Worm (Caenorhabditis elegans) whole organism, late embryonic: ENCODE results near the gene F10G7.10.

Experiments used
- C08G9.2 ChIP-seq: sonication (generic microtip); optimal IDR thresholded peaks from 2 replicates; lab custom pipeline; 2016; ENCODE audit warnings: mild to moderate bottlenecking, missing genetic modification characterization, moderate library complexity, missing compliant biosample characterization
- C38D4.7 ChIP-seq: fragments of 200-800 bp; sonication (Bioruptor generic); optimal IDR thresholded peaks from 2 replicates; lab custom pipeline; 2018; ENCODE audit warnings: mild to moderate bottlenecking, missing genetic modification characterization, moderate library complexity, missing compliant biosample characterization
- K02D7.2 ChIP-seq: sonication (generic microtip); optimal IDR thresholded peaks from 2 replicates; lab custom pipeline; 2017; ENCODE audit warnings: mild to moderate bottlenecking, missing genetic modification characterization, missing compliant biosample characterization
- T23F11.4 ChIP-seq: fragments of 200-800 bp; sonication (Bioruptor generic); optimal IDR thresholded peaks from 2 replicates; lab custom pipeline; 2018; ENCODE audit warnings: mild to moderate bottlenecking, missing genetic modification characterization, missing compliant biosample characterization
- Y22D7AL.16 ChIP-seq: sonication (generic microtip); optimal IDR thresholded peaks from 2 replicates; lab custom pipeline; 2016; ENCODE audit warnings: missing genetic modification characterization, missing compliant biosample characterization
- ahr-1 ChIP-seq: sonication (generic microtip); optimal IDR thresholded peaks from 2 replicates; lab custom pipeline; 2016; ENCODE audit warnings: missing genetic modification characterization, missing compliant biosample characterization
- ama-1 ChIP-seq: fragments of 150-350 bp; optimal IDR thresholded peaks from 2 replicates; lab custom pipeline; 2014
- ceh-2 ChIP-seq: sonication (generic microtip); optimal IDR thresholded peaks from 2 replicates; lab custom pipeline; 2016; ENCODE audit warnings: missing genotype, missing genetic modification characterization, missing compliant biosample characterization
- ceh-22 ChIP-seq: sonication (generic microtip); optimal IDR thresholded peaks from 2 replicates; lab custom pipeline; 2017; ENCODE audit warnings: missing biosample characterization, missing genetic modification characterization
- ceh-24 ChIP-seq: sonication (generic microtip); optimal IDR thresholded peaks from 2 replicates; lab custom pipeline; 2016; ENCODE audit warnings: mild to moderate bottlenecking, missing genetic modification characterization, missing compliant biosample characterization
- ceh-30 ChIP-seq: fragments of 150-350 bp; optimal IDR thresholded peaks from 2 replicates; lab custom pipeline; 2014; ENCODE audit warnings: missing biosample characterization, missing genetic modification characterization
- ceh-31 ChIP-seq: sonication (generic microtip); optimal IDR thresholded peaks from 2 replicates; lab custom pipeline; 2016; ENCODE audit warnings: missing genetic modification characterization, missing compliant biosample characterization
- ceh-48 ChIP-seq: sonication (generic microtip); optimal IDR thresholded peaks from 2 replicates; lab custom pipeline; 2016; ENCODE audit warnings: missing genetic modification characterization, inconsistent platforms, missing compliant biosample characterization
- ceh-9 ChIP-seq: sonication (generic microtip); optimal IDR thresholded peaks from 2 replicates; lab custom pipeline; 2016; ENCODE audit warnings: mild to moderate bottlenecking, missing genetic modification characterization, inconsistent platforms, missing compliant biosample characterization
- che-1 ChIP-seq: sonication (generic microtip); optimal IDR thresholded peaks from 2 replicates; lab custom pipeline; 2016; ENCODE audit warnings: mild to moderate bottlenecking, missing genetic modification characterization, missing compliant biosample characterization
- dmd-4 ChIP-seq: sonication (generic microtip); optimal IDR thresholded peaks from 2 replicates; lab custom pipeline; 2016; ENCODE audit warnings: borderline replicate concordance, missing genetic modification characterization, missing compliant biosample characterization
- dve-1 ChIP-seq: sonication (generic microtip); optimal IDR thresholded peaks from 2 replicates; lab custom pipeline; 2017; ENCODE audit warnings: antibody characterized with exemption, mild to moderate bottlenecking, missing genetic modification characterization, missing compliant biosample characterization
- elt-2 ChIP-seq: sonication (generic microtip); optimal IDR thresholded peaks from 2 replicates; lab custom pipeline; 2016; ENCODE audit warnings: missing genetic modification reagents, missing genetic modification characterization, missing compliant biosample characterization
- elt-4 ChIP-seq: sonication (generic microtip); optimal IDR thresholded peaks from 2 replicates; lab custom pipeline; 2016; ENCODE audit warnings: missing genetic modification characterization, missing compliant biosample characterization
- fax-1 ChIP-seq: sonication (generic microtip); optimal IDR thresholded peaks from 2 replicates; lab custom pipeline; 2016; ENCODE audit warnings: missing genotype, missing genetic modification characterization, missing compliant biosample characterization
- fkh-10 ChIP-seq: fragments of 150-350 bp; optimal IDR thresholded peaks from 2 replicates; lab custom pipeline; 2014; ENCODE audit warnings: missing biosample characterization, missing genetic modification reagents, missing genetic modification characterization
- fkh-6 ChIP-seq: sonication (generic microtip); optimal IDR thresholded peaks from 2 replicates; lab custom pipeline; 2016; ENCODE audit warnings: missing genetic modification characterization, missing compliant biosample characterization
- gmeb-2 ChIP-seq: sonication (generic microtip); optimal IDR thresholded peaks from 2 replicates; lab custom pipeline; 2016; ENCODE audit warnings: missing genetic modification characterization, inconsistent platforms, missing compliant biosample characterization
- hlh-13 ChIP-seq: fragments of 200-800 bp; sonication (Bioruptor generic); optimal IDR thresholded peaks from 2 replicates; lab custom pipeline; 2018; ENCODE audit warnings: mild to moderate bottlenecking, missing genetic modification characterization, missing compliant biosample characterization
- hlh-15 ChIP-seq: sonication (generic microtip); optimal IDR thresholded peaks from 2 replicates; lab custom pipeline; 2016; ENCODE audit warnings: missing genetic modification characterization, missing compliant biosample characterization
- hlh-30 ChIP-seq: sonication (generic microtip); optimal IDR thresholded peaks from 2 replicates; lab custom pipeline; 2017; ENCODE audit warnings: antibody characterized with exemption, missing genetic modification characterization, missing compliant biosample characterization; ENCODE audit not compliant: insufficient read depth
- hlh-6 ChIP-seq: sonication (generic microtip); optimal IDR thresholded peaks from 2 replicates; lab custom pipeline; 2016; ENCODE audit warnings: missing genotype, missing genetic modification characterization, missing compliant biosample characterization
- hlh-8 ChIP-seq: sonication (generic microtip); optimal IDR thresholded peaks from 2 replicates; lab custom pipeline; 2016; ENCODE audit warnings: missing genotype, missing genetic modification characterization, missing compliant biosample characterization
- lim-6 ChIP-seq: sonication (generic microtip); optimal IDR thresholded peaks from 2 replicates; lab custom pipeline; 2016; ENCODE audit warnings: missing genetic modification characterization, missing compliant biosample characterization
- lin-11 ChIP-seq: fragments of 200-800 bp; sonication (Bioruptor generic); optimal IDR thresholded peaks from 2 replicates; lab custom pipeline; 2018; ENCODE audit warnings: mild to moderate bottlenecking, missing genetic modification characterization, missing compliant biosample characterization
- madf-2 ChIP-seq: sonication (generic microtip); optimal IDR thresholded peaks from 2 replicates; lab custom pipeline; 2017; ENCODE audit warnings: missing genetic modification characterization, missing compliant biosample characterization
- mec-3 ChIP-seq: sonication (generic microtip); optimal IDR thresholded peaks from 2 replicates; lab custom pipeline; 2016; ENCODE audit warnings: borderline replicate concordance, missing genetic modification characterization, missing compliant biosample characterization
- nfya-1 ChIP-seq: sonication (generic microtip); optimal IDR thresholded peaks from 2 replicates; lab custom pipeline; 2017; ENCODE audit warnings: missing genetic modification characterization, mild to moderate bottlenecking, missing compliant biosample characterization, antibody characterized with exemption, moderate library complexity
- nhr-11 ChIP-seq: fragments of 150-350 bp; optimal IDR thresholded peaks from 2 replicates; lab custom pipeline; 2014; ENCODE audit warnings: missing biosample characterization, missing genetic modification characterization
- nhr-232 ChIP-seq: sonication (generic microtip); optimal IDR thresholded peaks from 2 replicates; lab custom pipeline; 2016; ENCODE audit warnings: missing genetic modification characterization, missing compliant biosample characterization
- odd-2 ChIP-seq: sonication (generic microtip); optimal IDR thresholded peaks from 2 replicates; lab custom pipeline; 2017; ENCODE audit warnings: antibody characterized with exemption, mild to moderate bottlenecking, missing genetic modification characterization, missing compliant biosample characterization
- pag-3 ChIP-seq: sonication (generic microtip); optimal IDR thresholded peaks from 2 replicates; lab custom pipeline; 2016; ENCODE audit warnings: missing compliant biosample characterization, missing genetic modification characterization, borderline replicate concordance
- pat-9 ChIP-seq: fragments of 200-800 bp; sonication (Bioruptor generic); optimal IDR thresholded peaks from 2 replicates; lab custom pipeline; 2018; ENCODE audit warnings: mild to moderate bottlenecking, missing genetic modification characterization, moderate library complexity, missing compliant biosample characterization
- pha-4 ChIP-seq: fragments of 150-350 bp; optimal IDR thresholded peaks from 2 replicates; lab custom pipeline; 2018; ENCODE audit warnings: missing biosample characterization, missing genetic modification reagents, missing genetic modification characterization
- pqm-1 ChIP-seq: sonication (generic microtip); optimal IDR thresholded peaks from 2 replicates; lab custom pipeline; 2016; ENCODE audit warnings: missing genetic modification characterization, missing compliant biosample characterization
- ref-2 ChIP-seq: sonication (generic microtip); optimal IDR thresholded peaks from 2 replicates; lab custom pipeline; 2016; ENCODE audit warnings: missing genetic modification characterization, missing compliant biosample characterization
- rnt-1 ChIP-seq: sonication (generic microtip); optimal IDR thresholded peaks from 2 replicates; lab custom pipeline; 2016; ENCODE audit warnings: missing genetic modification characterization, missing compliant biosample characterization
- sdc-2 ChIP-seq: sonication (generic microtip); optimal IDR thresholded peaks from 2 replicates; lab custom pipeline; 2016; ENCODE audit warnings: missing genotype, missing genetic modification characterization, missing compliant biosample characterization
- sox-2 ChIP-seq: fragments of 200-800 bp; sonication (Bioruptor generic); IDR thresholded peaks from 2 replicates; pipeline ENCODE4 v1.3.6; 2022; ENCODE audit warnings: missing genetic modification reagents, missing genetic modification characterization, missing compliant biosample characterization
- sox-4 ChIP-seq: sonication (generic microtip); optimal IDR thresholded peaks from 2 replicates; lab custom pipeline; 2017; ENCODE audit warnings: mild to moderate bottlenecking, missing genetic modification characterization, inconsistent platforms, missing compliant biosample characterization
- syd-9 ChIP-seq: sonication (generic microtip); optimal IDR thresholded peaks from 2 replicates; lab custom pipeline; 2016; ENCODE audit warnings: mild to moderate bottlenecking, missing genetic modification characterization, moderate library complexity, missing compliant biosample characterization
- tbx-7 ChIP-seq: sonication (generic microtip); optimal IDR thresholded peaks from 2 replicates; lab custom pipeline; 2016; ENCODE audit warnings: missing genotype, missing genetic modification characterization, missing compliant biosample characterization
- ttx-3 ChIP-seq: sonication (generic microtip); optimal IDR thresholded peaks from 2 replicates; lab custom pipeline; 2016; ENCODE audit warnings: missing genetic modification reagents, missing genetic modification characterization, missing compliant biosample characterization
- unc-3 ChIP-seq, 2 experiments: fragments of 200-800 bp in 1 of 2; sonication (Bioruptor generic) in 1 of 2; sonication (generic microtip) in 1 of 2; conservative IDR thresholded peaks in 1 of 2; optimal IDR thresholded peaks in 1 of 2; 2 replicates each; pipeline versions ENCODE4 v1.3.6 to Lab custom; 2016 to 2022; ENCODE audit warnings: missing compliant biosample characterization in 2 of 2, missing genetic modification characterization in 2 of 2, missing genetic modification reagents in 1 of 2
- unc-42 ChIP-seq: sonication (generic microtip); optimal IDR thresholded peaks from 2 replicates; lab custom pipeline; 2016; ENCODE audit warnings: missing genotype, missing genetic modification characterization, missing compliant biosample characterization
- unc-86 ChIP-seq: sonication (generic microtip); optimal IDR thresholded peaks from 2 replicates; lab custom pipeline; 2016; ENCODE audit warnings: missing genetic modification characterization, missing compliant biosample characterization
- zip-5 ChIP-seq: sonication (generic microtip); optimal IDR thresholded peaks from 2 replicates; lab custom pipeline; 2016; ENCODE audit warnings: missing genetic modification characterization, missing compliant biosample characterization
- ztf-16 ChIP-seq: sonication (generic microtip); optimal IDR thresholded peaks from 2 replicates; lab custom pipeline; 2017; ENCODE audit warnings: missing genetic modification characterization, missing compliant biosample characterization

F10G7.10 gene

ce11 chrII:4739984-4740462, 14.0 kb upstream of the F10G7.10 start, which contains the start of gene eas-1:
eas-1 (plus strand) TSS chrII:4740412.
- TF ChIP-seq ceh-22 (tag; lab: Kevin White, UChicago) (no peak), rnt-1 (tag; lab: Kevin White, UChicago) (peak; percentile 91), zip-5 (peak; percentile 74), sox-2 (GFP tag; lab: Robert Waterston, UW) (no peak), hlh-30 (tag; lab: Kevin White, UChicago) (peak; percentile 83), ceh-31 (peak; percentile 96), syd-9 (tag; lab: Kevin White, UChicago) (no peak), pqm-1 (tag; lab: Kevin White, UChicago) (peak; percentile 46), ceh-30 (tag; lab: Kevin White, UChicago) (no peak), hlh-15 (peak; percentile 13), dve-1 (tag; lab: Kevin White, UChicago) (no peak), sox-4 (tag; lab: Kevin White, UChicago) (no peak), fkh-10 (GFP tag; lab: Kevin White, UChicago) (no peak), fkh-6 (tag; lab: Kevin White, UChicago) (peak; percentile 34), fax-1 (tag; lab: Kevin White, UChicago) (no peak), ceh-2 (tag; lab: Kevin White, UChicago) (peak; percentile 89), tbx-7 (peak; percentile 93), ceh-9 (tag; lab: Kevin White, UChicago) (no peak), pat-9 (tag; lab: Kevin White, UChicago) (no peak), nhr-11 (tag; lab: Kevin White, UChicago) (no peak), C38D4.7 (GFP tag; lab: Kevin White, UChicago) (no peak), dmd-4 (tag; lab: Kevin White, UChicago) (no peak), ama-1 (lab: Kevin White, UChicago) (no peak), ztf-16 (tag; lab: Kevin White, UChicago) (no peak), K02D7.2 (no peak), hlh-13 (GFP tag; lab: Kevin White, UChicago) (no peak), pag-3 (no peak), T23F11.4 (GFP tag; lab: Kevin White, UChicago) (no peak), ceh-24 (tag; lab: Kevin White, UChicago) (no peak), hlh-8 (tag; lab: Kevin White, UChicago) (peak; percentile 88), hlh-6 (tag; lab: Kevin White, UChicago) (no peak), elt-4 (no peak), pha-4 (no peak), nfya-1 (tag; lab: Kevin White, UChicago) (peak; percentile 48), lin-11 (tag; lab: Kevin White, UChicago) (no peak), unc-86 (tag; lab: Kevin White, UChicago) (peak; percentile 5), Y22D7AL.16 (tag; lab: Kevin White, UChicago) (no peak), unc-3 (GFP tag; conservative IDR thresholded peaks at IDR 0.05; lab: Robert Waterston, UW) (no peak), unc-3 (tag; optimal IDR thresholded peaks at IDR 0.05; lab: Kevin White, UChicago) (peak; percentile 21), ttx-3 (tag; lab: Kevin White, UChicago) (peak; percentile 9), unc-42 (peak; percentile 50), nhr-232 (tag; lab: Kevin White, UChicago) (no peak), ceh-48 (tag; lab: Kevin White, UChicago) (no peak), mec-3 (tag; lab: Kevin White, UChicago) (peak; percentile 77), ref-2 (peak; percentile 86), C08G9.2 (tag; lab: Kevin White, UChicago) (peak; percentile 98), madf-2 (tag; lab: Kevin White, UChicago) (peak; percentile 19), sdc-2 (tag; lab: Kevin White, UChicago) (peak; percentile 1), odd-2 (tag; lab: Kevin White, UChicago) (no peak), elt-2 (peak; percentile 92), ahr-1 (tag; lab: Kevin White, UChicago) (no peak), lim-6 (tag; lab: Kevin White, UChicago) (peak; percentile 59), che-1 (tag; lab: Kevin White, UChicago) (no peak), gmeb-2 (no peak)
